Fruit fly (Drosophila melanogaster) S2 (cell line): ENCODE data around the gene RabX5.

Source experiments
- CG8478 ChIP-seq: fragments of >200 bp; optimal IDR thresholded peaks from 2 replicates; lab custom pipeline; 2018
- CTCF ChIP-seq, 2 experiments: fragments of >200 bp; optimal IDR thresholded peaks; 2 replicates each; lab custom pipeline; 2018

DNA sequence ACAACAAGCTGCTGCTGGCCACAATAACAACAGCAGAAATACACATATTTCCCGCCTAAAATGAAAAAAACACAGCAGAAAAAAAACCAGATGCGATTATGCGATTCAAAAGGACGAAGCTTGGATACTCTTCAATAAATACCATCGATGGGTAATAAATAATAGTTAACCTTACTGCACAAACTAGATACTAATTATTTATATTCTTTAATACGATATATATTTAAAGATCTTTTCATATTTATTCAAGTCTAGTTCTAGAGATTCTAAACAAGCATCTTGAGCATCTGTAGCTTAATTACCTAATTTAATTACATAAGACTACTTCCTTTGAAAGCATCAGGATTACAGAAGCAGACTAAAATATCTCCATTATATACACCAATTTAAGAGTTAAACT lies 18.3 kb upstream of the RabX5 start:
- TF ChIP-seq CG8478 (lab: Kevin White, UChicago) (no peak), CTCF (optimal IDR thresholded peaks at IDR 0.05; lab: Kevin White, UChicago) (no peak)
